Fruit fly (Drosophila melanogaster): ENCODE measurements around the gene pkm.

pkm gene

DNA sequence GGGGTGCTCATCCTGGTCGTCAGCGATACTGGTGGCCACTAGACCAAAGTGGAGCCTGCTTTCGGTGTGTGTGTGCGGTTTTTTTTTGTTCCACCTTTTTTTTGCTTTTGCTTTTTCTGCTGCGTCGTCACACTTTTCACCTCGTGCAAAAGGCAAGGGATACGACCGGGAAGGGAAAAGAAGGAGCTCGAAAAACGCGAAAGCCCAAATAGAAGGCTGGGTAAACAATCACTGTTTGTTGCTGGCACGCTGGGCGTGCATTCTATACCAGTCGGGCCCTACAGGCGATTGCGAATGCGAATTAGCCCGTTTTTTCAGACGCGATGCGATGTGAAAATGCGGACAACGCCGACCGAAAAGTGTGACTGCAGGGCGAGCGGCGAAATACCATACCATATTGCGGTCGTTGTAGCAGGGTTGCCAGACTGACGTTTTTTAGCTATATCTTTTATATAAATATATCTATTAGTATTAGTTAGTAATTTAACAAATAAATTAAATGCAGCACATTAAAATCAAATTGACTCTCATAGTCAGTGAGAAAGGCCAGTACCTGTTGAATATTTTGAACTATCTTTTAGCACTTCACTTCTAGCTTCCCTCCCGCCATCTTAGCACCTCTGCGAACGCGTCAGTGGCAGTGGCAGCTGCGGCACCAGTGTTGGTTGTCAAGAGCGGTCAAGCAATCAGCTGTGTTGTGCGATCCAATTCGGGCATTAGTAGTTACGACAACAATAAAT is 13.8 kb downstream of the pkm start, which contains the start of the genes Polr2A and CG11699 (continued):
- no peak for TF ChIP-seq CG7963 (GFP tag; IDR thresholded peaks at IDR 0.05; ENCODE audit: partially characterized antibody)
- TF ChIP-seq CG13894 (tag; optimal IDR thresholded peaks at IDR 0.05), result peak; percentile 53
- TF ChIP-seq CG31388 (GFP tag; optimal IDR thresholded peaks at IDR 0.05), result no peak
- TF ChIP-seq Hsf (GFP tag; optimal IDR thresholded peaks at IDR 0.05), result no peak
- TF ChIP-seq CG2202 (tag; optimal IDR thresholded peaks at IDR 0.05), result no peak
- TF ChIP-seq CG10959 (GFP tag; IDR thresholded peaks at IDR 0.05), result no peak
- TF ChIP-seq odd (GFP tag; optimal IDR thresholded peaks at IDR 0.05), result no peak
- TF ChIP-seq CG1792 (GFP tag; optimal IDR thresholded peaks at IDR 0.05), result no peak
- peak; percentile 56 for TF ChIP-seq CG15696 (tag; optimal IDR thresholded peaks at IDR 0.05)
- TF ChIP-seq CG2199 (GFP tag; IDR thresholded peaks at IDR 0.05), result no peak
- TF ChIP-seq CTCF (GFP tag; optimal IDR thresholded peaks at IDR 0.05), result no peak
- no peak; the same call in 1 of the 2 replicates for TF ChIP-seq Taf1 (GFP tag; IDR thresholded peaks at IDR 0.05)
- TF ChIP-seq Hand (GFP tag; optimal IDR thresholded peaks at IDR 0.05), result no peak
- no peak for TF ChIP-seq CG13624 (GFP tag; optimal IDR thresholded peaks at IDR 0.05)
- TF ChIP-seq lab (GFP tag; optimal IDR thresholded peaks at IDR 0.05), result no peak
- TF ChIP-seq sima (GFP tag; optimal IDR thresholded peaks at IDR 0.05), result no peak
- no peak for TF ChIP-seq hb (GFP tag; IDR thresholded peaks at IDR 0.05; ENCODE audit: partially characterized antibody)
- TF ChIP-seq CG6254 (GFP tag; optimal IDR thresholded peaks at IDR 0.05), result peak; percentile 8
- peak; percentile 32; the same call in 1 of the 2 replicates for TF ChIP-seq ssp (GFP tag; IDR thresholded peaks at IDR 0.05)
- no peak for TF ChIP-seq CG10274 (GFP tag; optimal IDR thresholded peaks at IDR 0.05)
- peak; percentile 9 for TF ChIP-seq CG30431 (GFP tag; optimal IDR thresholded peaks at IDR 0.05)
- TF ChIP-seq CG3726 (GFP tag; IDR thresholded peaks at IDR 0.05), result no peak
- no peak for TF ChIP-seq nerfin-2 (GFP tag; IDR thresholded peaks at IDR 0.05; ENCODE audit: partially characterized antibody)
- no peak for TF ChIP-seq cg (GFP tag; optimal IDR thresholded peaks at IDR 0.05)
- no peak for TF ChIP-seq CG33213 (GFP tag; optimal IDR thresholded peaks at IDR 0.05)
- no peak for TF ChIP-seq Sox100B (GFP tag; optimal IDR thresholded peaks at IDR 0.05)
- TF ChIP-seq pb (GFP tag; optimal IDR thresholded peaks at IDR 0.05), result no peak
- TF ChIP-seq CG13123 (GFP tag; optimal IDR thresholded peaks at IDR 0.05), result no peak
- no peak for TF ChIP-seq cas (GFP tag; IDR thresholded peaks at IDR 0.05)
- TF ChIP-seq CG13424 (tag; optimal IDR thresholded peaks at IDR 0.05), result peak; percentile 60
- no peak for TF ChIP-seq CG3065 (GFP tag; optimal IDR thresholded peaks at IDR 0.05)
- no peak for TF ChIP-seq esg (GFP tag; conservative IDR thresholded peaks at IDR 0.05)
- peak; percentile 55 for TF ChIP-seq Jarid2 (GFP tag; optimal IDR thresholded peaks at IDR 0.05)
- no peak for TF ChIP-seq mirr (GFP tag; optimal IDR thresholded peaks at IDR 0.05)
- peak; percentile 58 for TF ChIP-seq CG10543 (GFP tag; optimal IDR thresholded peaks at IDR 0.05)
- peak; percentile 32 for TF ChIP-seq NfI (GFP tag; optimal IDR thresholded peaks at IDR 0.05)
- peak; percentile 62 for TF ChIP-seq gfzf (GFP tag; optimal IDR thresholded peaks at IDR 0.05)
- TF ChIP-seq sr (GFP tag; IDR thresholded peaks at IDR 0.05), result no peak
- no peak for TF ChIP-seq ash1 (GFP tag; optimal IDR thresholded peaks at IDR 0.05)
- peak; percentile 81 for TF ChIP-seq MBD-R2 (GFP tag; IDR thresholded peaks at IDR 0.05)
- TF ChIP-seq Mrtf (GFP tag; IDR thresholded peaks at IDR 0.05), result no peak
- no peak for TF ChIP-seq ranshi (GFP tag; IDR thresholded peaks at IDR 0.05)
- no peak for TF ChIP-seq org-1 (GFP tag; optimal IDR thresholded peaks at IDR 0.05)
- no peak for TF ChIP-seq tup (GFP tag; optimal IDR thresholded peaks at IDR 0.05)
- peak; percentile 56 for TF ChIP-seq E2f2 (GFP tag; IDR thresholded peaks at IDR 0.05)
- TF ChIP-seq gsb (GFP tag; IDR thresholded peaks at IDR 0.05), result no peak
- TF ChIP-seq Xbp1 (GFP tag; optimal IDR thresholded peaks at IDR 0.05), result peak; percentile 60
- peak; percentile 95 for TF ChIP-seq Sry-β (GFP tag; optimal IDR thresholded peaks at IDR 0.05)
- no peak for TF ChIP-seq CG3163 (GFP tag; optimal IDR thresholded peaks at IDR 0.05)
- TF ChIP-seq CG16815 (GFP tag; optimal IDR thresholded peaks at IDR 0.05), result no peak
- TF ChIP-seq H2.0 (GFP tag; IDR thresholded peaks at IDR 0.05), result no peak
